Worm (Caenorhabditis elegans): ENCODE measurements around the gene F58A3.3.

DNA sequence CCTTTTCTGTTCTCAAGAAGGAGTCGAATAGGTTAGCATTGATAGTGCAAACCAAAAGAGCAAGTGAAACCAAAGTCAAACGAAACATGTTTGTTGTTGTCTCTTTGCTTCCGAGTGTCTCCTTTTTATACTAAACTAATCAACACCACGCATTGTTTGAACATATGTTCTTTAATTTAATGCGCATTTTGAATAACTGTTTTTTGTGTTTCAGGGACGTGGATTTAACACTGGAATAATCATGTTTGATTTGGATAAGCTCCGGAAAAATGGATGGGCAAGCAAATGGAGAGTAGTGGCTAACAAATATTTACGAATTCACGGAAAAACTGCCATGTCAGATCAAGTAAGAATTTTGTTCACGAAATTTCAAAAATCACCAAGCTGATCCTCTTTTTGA, 44.7 kb upstream of the F58A3.3 start, which contains the start of gene K09C8.9:
- TF ChIP-seq dao-5 (tag; optimal IDR thresholded peaks at IDR 0.05) (no peak), W03F9.2 (tag; optimal IDR thresholded peaks at IDR 0.05) (no peak), him-1 (tag; optimal IDR thresholded peaks at IDR 0.05) (no peak)

Measured in whole organism, L4/young adult.